Worm (Caenorhabditis elegans) whole organism, L1 larva: ENCODE measurements around the gene W05B10.4.

Experiments used
- aly-2 ChIP-seq: fragments of 150-350 bp; optimal IDR thresholded peaks from 2 replicates; lab custom pipeline; 2014; ENCODE audit warnings: missing biosample characterization, missing genetic modification characterization
- ceh-63 ChIP-seq: fragments of 200-800 bp; sonication (Bioruptor generic); optimal IDR thresholded peaks from 2 replicates; lab custom pipeline; 2018; ENCODE audit warnings: mild to moderate bottlenecking, missing genetic modification characterization, missing compliant biosample characterization
- dpl-1 ChIP-seq, 3 experiments: fragments of 150-350 bp in 2 of 3; sonication (generic microtip) in 1 of 3; optimal IDR thresholded peaks; 2 replicates each; lab custom pipeline; 2014 to 2017; ENCODE audit warnings: missing biosample characterization in 3 of 3, missing genetic modification characterization in 3 of 3, missing genetic modification reagents in 3 of 3
- mep-1 ChIP-seq: fragments of 150-350 bp; optimal IDR thresholded peaks from 2 replicates; lab custom pipeline; 2014; ENCODE audit warnings: missing biosample characterization, missing genetic modification characterization
- nhr-11 ChIP-seq: fragments of 150-350 bp; optimal IDR thresholded peaks from 2 replicates; lab custom pipeline; 2014; ENCODE audit warnings: missing biosample characterization, missing genetic modification characterization
- nhr-71 ChIP-seq: sonication (generic microtip); optimal IDR thresholded peaks from 2 replicates; lab custom pipeline; 2016; ENCODE audit warnings: mild to moderate bottlenecking, missing genetic modification characterization, moderate library complexity, missing compliant biosample characterization
- nhr-77 ChIP-seq: fragments of 150-350 bp; optimal IDR thresholded peaks from 2 replicates; lab custom pipeline; 2014; ENCODE audit warnings: missing biosample characterization, missing genetic modification characterization
- pag-3 ChIP-seq: sonication (generic microtip); optimal IDR thresholded peaks from 2 replicates; lab custom pipeline; 2017; ENCODE audit warnings: missing genetic modification characterization, mild to moderate bottlenecking, missing compliant biosample characterization, antibody characterized with exemption, borderline replicate concordance; ENCODE audit not compliant: insufficient read depth
- pqm-1 ChIP-seq: sonication (generic microtip); optimal IDR thresholded peaks from 3 replicates; lab custom pipeline; 2017; ENCODE audit warnings: missing biosample characterization, missing genetic modification characterization
- sptf-1 ChIP-seq: fragments of 150-350 bp; optimal IDR thresholded peaks from 2 replicates; lab custom pipeline; 2014; ENCODE audit warnings: missing biosample characterization, missing genetic modification characterization
- unc-62 ChIP-seq: fragments of 150-350 bp; optimal IDR thresholded peaks from 2 replicates; lab custom pipeline; 2014; ENCODE audit warnings: missing biosample characterization, missing genetic modification reagents, missing genetic modification characterization

- TF ChIP-seq nhr-71 (tag; lab: Kevin White, UChicago) (no peak), sptf-1 (no peak), pqm-1 (tag; lab: Kevin White, UChicago) (no peak), mep-1 (tag; lab: Kevin White, UChicago) (no peak), pag-3 (tag; lab: Kevin White, UChicago) (no peak), nhr-11 (tag; lab: Kevin White, UChicago) (no peak), aly-2 (tag; lab: Kevin White, UChicago) (no peak), ceh-63 (no peak), unc-62 (GFP tag; lab: Kevin White, UChicago) (no peak), dpl-1 (GFP tag; optimal IDR thresholded peaks at IDR 0.05; lab: Kevin White, UChicago) (no peak), nhr-77 (tag; lab: Kevin White, UChicago) (no peak)
Measured at ce11 chrV:12644500-12644899, 23.5 kb upstream of the W05B10.4 start, which contains the start of gene F56H9.8.
